Fruit fly (Drosophila melanogaster) whole organism, pupa: Measurements from ENCODE around the gene CG2126.

ENCODE experiments used
- CG12605 ChIP-seq: fragments of 200-800 bp; sonication (Bioruptor generic); IDR thresholded peaks from 2 replicates; pipeline ENCODE4 v1.3.6; 2022; ENCODE audit warnings: missing biosample characterization, missing genetic modification characterization
- CG13204 ChIP-seq: fragments of 200-800 bp; sonication (Bioruptor generic); optimal IDR thresholded peaks from 2 replicates; lab custom pipeline; 2018; ENCODE audit warnings: missing biosample characterization, mild to moderate bottlenecking, missing genetic modification characterization, moderate library complexity
- CG17806 ChIP-seq: fragments of 200-800 bp; sonication (Bioruptor generic); optimal IDR thresholded peaks from 2 replicates; lab custom pipeline; 2018; ENCODE audit warnings: missing biosample characterization, mild to moderate bottlenecking, missing genetic modification characterization, moderate library complexity
- CG32121 ChIP-seq: fragments of 200-800 bp; sonication (Bioruptor generic); IDR thresholded peaks from 2 replicates; pipeline ENCODE4 v1.3.6; 2022; ENCODE audit warnings: missing biosample characterization, missing genetic modification characterization
- CG34367 ChIP-seq: fragments of 200-800 bp; sonication (Bioruptor generic); optimal IDR thresholded peaks from 2 replicates; lab custom pipeline; 2018; ENCODE audit warnings: missing biosample characterization, mild to moderate bottlenecking, missing genetic modification characterization
- CG4496 ChIP-seq: fragments of 200-800 bp; sonication (Bioruptor generic); IDR thresholded peaks from 3 replicates; pipeline ENCODE4 v1.3.6; 2022; ENCODE audit warnings: missing biosample characterization, missing genetic modification characterization
- CG8159 ChIP-seq: fragments of 200-800 bp; sonication (Bioruptor generic); optimal IDR thresholded peaks from 3 replicates; lab custom pipeline; 2018; ENCODE audit warnings: missing biosample characterization, mild to moderate bottlenecking, missing genetic modification characterization, moderate library complexity
- CG8301 ChIP-seq: fragments of 200-800 bp; sonication (Bioruptor generic); optimal IDR thresholded peaks from 2 replicates; lab custom pipeline; 2018; ENCODE audit warnings: missing biosample characterization, mild to moderate bottlenecking, missing genetic modification characterization
- CG9948 ChIP-seq: fragments of 200-800 bp; sonication (Bioruptor generic); optimal IDR thresholded peaks from 2 replicates; lab custom pipeline; 2018; ENCODE audit warnings: missing biosample characterization, mild to moderate bottlenecking, missing genetic modification characterization, moderate library complexity
- D1 ChIP-seq: fragments of 200-800 bp; sonication (Bioruptor generic); optimal IDR thresholded peaks from 2 replicates; lab custom pipeline; 2018; ENCODE audit warnings: missing biosample characterization, mild to moderate bottlenecking, missing genetic modification characterization, moderate library complexity
- fd96Ca ChIP-seq: fragments of 200-800 bp; sonication (Bioruptor generic); IDR thresholded peaks from 3 replicates; pipeline ENCODE4 v1.3.6; 2022; ENCODE audit warnings: missing biosample characterization, missing genetic modification characterization
- gl ChIP-seq: fragments of 200-800 bp; sonication (Bioruptor generic); optimal IDR thresholded peaks from 2 replicates; lab custom pipeline; 2018; ENCODE audit warnings: missing biosample characterization, mild to moderate bottlenecking, missing genetic modification characterization

- no peak for TF ChIP-seq gl
- no peak for TF ChIP-seq fd96Ca
- TF ChIP-seq CG9948 (tag; lab: Kevin White, UChicago), result no peak
- no peak for TF ChIP-seq CG8301
- TF ChIP-seq CG8159 (tag; lab: Kevin White, UChicago), result no peak
- no peak for TF ChIP-seq CG32121 (GFP tag; lab: Robert Waterston, UW)
- TF ChIP-seq CG4496, result no peak
- no peak for TF ChIP-seq CG17806 (tag; lab: Kevin White, UChicago)
- no peak for TF ChIP-seq D1
- TF ChIP-seq CG12605 (GFP tag; lab: Robert Waterston, UW), result no peak
- no peak for TF ChIP-seq CG34367 (tag; lab: Kevin White, UChicago)
- no peak for TF ChIP-seq CG13204 (GFP tag; lab: Kevin White, UChicago)
Observed at dm6 chr3R:31738060-31738619, 38.3 kb downstream of the CG2126 start, which contains the start of gene eEF1alpha2.
